Worm (Caenorhabditis elegans) whole organism, late embryonic: Measurements from ENCODE around the gene col-113.

ENCODE experiments used
- Y22D7AL.16 ChIP-seq: sonication (generic microtip); optimal IDR thresholded peaks from 2 replicates; lab custom pipeline; 2016; ENCODE audit warnings: missing genetic modification characterization, missing compliant biosample characterization
- ama-1 ChIP-seq: fragments of 150-350 bp; optimal IDR thresholded peaks from 2 replicates; lab custom pipeline; 2014
- ceh-18 ChIP-seq: sonication (generic microtip); optimal IDR thresholded peaks from 2 replicates; lab custom pipeline; 2016; ENCODE audit warnings: missing genetic modification characterization, missing compliant biosample characterization
- ceh-19 ChIP-seq: fragments of 200-800 bp; sonication (Bioruptor generic); optimal IDR thresholded peaks from 2 replicates; lab custom pipeline; 2018; ENCODE audit warnings: mild to moderate bottlenecking, missing genetic modification characterization, missing compliant biosample characterization
- ceh-45 ChIP-seq: fragments of 200-800 bp; sonication (Bioruptor generic); IDR thresholded peaks from 2 replicates; pipeline ENCODE4 v1.3.6; 2022; ENCODE audit warnings: missing genetic modification reagents, missing genetic modification characterization, missing compliant biosample characterization
- ceh-48 ChIP-seq: sonication (generic microtip); optimal IDR thresholded peaks from 2 replicates; lab custom pipeline; 2016; ENCODE audit warnings: missing genetic modification characterization, inconsistent platforms, missing compliant biosample characterization
- ceh-6 ChIP-seq: fragments of 200-800 bp; sonication (Bioruptor generic); optimal IDR thresholded peaks from 2 replicates; lab custom pipeline; 2018; ENCODE audit warnings: mild to moderate bottlenecking, missing genetic modification characterization, missing compliant biosample characterization
- elt-2 ChIP-seq: sonication (generic microtip); optimal IDR thresholded peaks from 2 replicates; lab custom pipeline; 2016; ENCODE audit warnings: missing genetic modification reagents, missing genetic modification characterization, missing compliant biosample characterization
- hlh-15 ChIP-seq: sonication (generic microtip); optimal IDR thresholded peaks from 2 replicates; lab custom pipeline; 2016; ENCODE audit warnings: missing genetic modification characterization, missing compliant biosample characterization
- madf-2 ChIP-seq: sonication (generic microtip); optimal IDR thresholded peaks from 2 replicates; lab custom pipeline; 2017; ENCODE audit warnings: missing genetic modification characterization, missing compliant biosample characterization
- nfya-1 ChIP-seq: sonication (generic microtip); optimal IDR thresholded peaks from 2 replicates; lab custom pipeline; 2017; ENCODE audit warnings: missing genetic modification characterization, mild to moderate bottlenecking, missing compliant biosample characterization, antibody characterized with exemption, moderate library complexity
- nhr-11 ChIP-seq: fragments of 150-350 bp; optimal IDR thresholded peaks from 2 replicates; lab custom pipeline; 2014; ENCODE audit warnings: missing biosample characterization, missing genetic modification characterization
- pat-9 ChIP-seq: fragments of 200-800 bp; sonication (Bioruptor generic); optimal IDR thresholded peaks from 2 replicates; lab custom pipeline; 2018; ENCODE audit warnings: mild to moderate bottlenecking, missing genetic modification characterization, moderate library complexity, missing compliant biosample characterization
- pax-1 ChIP-seq: fragments of 150-350 bp; optimal IDR thresholded peaks from 2 replicates; lab custom pipeline; 2014; ENCODE audit warnings: missing biosample characterization, missing genetic modification characterization
- pha-2 ChIP-seq: sonication (generic microtip); optimal IDR thresholded peaks from 2 replicates; lab custom pipeline; 2017; ENCODE audit warnings: mild to moderate bottlenecking, missing genetic modification characterization, missing compliant biosample characterization
- pha-4 ChIP-seq: fragments of 150-350 bp; optimal IDR thresholded peaks from 2 replicates; lab custom pipeline; 2018; ENCODE audit warnings: missing biosample characterization, missing genetic modification reagents, missing genetic modification characterization
- pros-1 ChIP-seq: fragments of 150-350 bp; optimal IDR thresholded peaks from 2 replicates; lab custom pipeline; 2014; ENCODE audit warnings: missing biosample characterization, missing genetic modification reagents, missing genetic modification characterization
- unc-42 ChIP-seq: sonication (generic microtip); optimal IDR thresholded peaks from 2 replicates; lab custom pipeline; 2016; ENCODE audit warnings: missing genotype, missing genetic modification characterization, missing compliant biosample characterization
- unc-86 ChIP-seq: sonication (generic microtip); optimal IDR thresholded peaks from 2 replicates; lab custom pipeline; 2016; ENCODE audit warnings: missing genetic modification characterization, missing compliant biosample characterization
- zip-5 ChIP-seq: sonication (generic microtip); optimal IDR thresholded peaks from 2 replicates; lab custom pipeline; 2016; ENCODE audit warnings: missing genetic modification characterization, missing compliant biosample characterization

col-113 gene

DNA sequence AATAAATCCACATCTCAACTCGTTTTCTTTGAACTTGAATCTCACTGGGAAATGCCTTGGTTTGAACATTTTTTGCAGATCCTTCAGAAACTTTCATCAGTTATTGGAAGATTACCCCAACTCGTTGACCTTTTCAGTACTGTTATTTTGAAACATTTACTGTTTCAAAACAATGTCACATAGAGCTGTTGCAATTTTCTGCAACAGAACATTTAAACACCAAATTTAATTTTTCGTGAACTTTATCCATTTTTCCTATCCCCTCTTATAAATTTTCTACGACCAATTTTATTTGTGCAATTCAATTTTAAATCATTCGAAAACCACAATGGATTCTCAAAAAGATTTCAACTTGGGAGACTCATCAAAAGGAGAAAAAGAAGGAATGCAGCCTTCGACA is 44.4 kb downstream of the col-113 start, which contains the start of gene ZC477.2:
TSS of gene ZC477.2 (plus strand) at position 301 of the 400 bp plus-strand sequence.
- TF ChIP-seq ceh-48 (tag; lab: Kevin White, UChicago) (no peak), pha-2 (tag; lab: Kevin White, UChicago) (no peak), pha-4 (tag; lab: Kevin White, UChicago) (no peak), madf-2 (tag; lab: Kevin White, UChicago) (no peak), ama-1 (lab: Kevin White, UChicago) (no peak), ceh-6 (GFP tag; lab: Kevin White, UChicago) (no peak), pros-1 (tag; lab: Kevin White, UChicago) (no peak), pat-9 (tag; lab: Kevin White, UChicago) (no peak), ceh-45 (no peak), hlh-15 (tag; lab: Kevin White, UChicago) (no peak), zip-5 (tag; lab: Kevin White, UChicago) (no peak), nhr-11 (no peak), ceh-18 (tag; lab: Kevin White, UChicago) (no peak), elt-2 (tag; lab: Kevin White, UChicago) (no peak), Y22D7AL.16 (no peak), unc-86 (tag; lab: Kevin White, UChicago) (no peak), pax-1 (tag; lab: Kevin White, UChicago) (no peak)
- TF ChIP-seq, all 69 proteins: peak for 0

DNA sequence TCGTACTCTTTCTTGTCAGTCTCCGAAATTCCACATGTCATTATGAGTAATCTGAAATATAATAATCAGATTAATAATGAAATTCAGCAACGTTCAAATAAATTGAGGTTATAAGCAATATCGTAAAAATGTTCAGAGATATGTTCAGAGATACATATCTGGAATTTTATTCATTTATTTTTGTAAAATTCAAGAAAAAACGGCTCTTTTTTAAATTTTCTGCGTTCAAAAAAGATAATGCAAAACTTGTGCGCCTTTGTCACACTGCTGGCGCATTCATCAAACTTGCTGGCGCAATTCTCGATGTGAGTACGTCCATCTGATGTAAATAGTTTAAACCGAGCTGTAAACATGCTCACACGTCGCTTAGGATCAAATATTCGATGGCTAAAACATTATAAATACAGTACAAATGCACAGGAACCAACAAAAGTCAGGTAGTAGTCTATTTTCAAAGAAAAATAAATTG is 49.1 kb downstream of the col-113 start, which contains the start of the genes rde-8 and ZC477.3:
TSS of gene rde-8 (minus strand) at position 51 of the 469 bp plus-strand sequence.
TSS of gene ZC477.3 (plus strand) at position 282 of the 469 bp plus-strand sequence.
- TF ChIP-seq ceh-19 (GFP tag; lab: Kevin White, UChicago) = no peak
- TF ChIP-seq nfya-1 = peak; percentile 37
- peak; percentile 16 for TF ChIP-seq unc-42
